Worm (Caenorhabditis elegans): ENCODE data around the gene C02H6.1.

ce11 chrV:7361673-7362072, 28.0 kb downstream of the C02H6.1 start, which contains the start of gene cyp-35A1:
- no peak for TF ChIP-seq bed-3 (GFP tag; optimal IDR thresholded peaks at IDR 0.05)
- no peak for TF ChIP-seq elt-1 (tag; optimal IDR thresholded peaks at IDR 0.05; ENCODE audit: borderline replicate concordance, insufficient read depth)
- no peak for TF ChIP-seq pha-4 (tag; optimal IDR thresholded peaks at IDR 0.05)
- TF ChIP-seq lin-32 (GFP tag; optimal IDR thresholded peaks at IDR 0.05): no peak
- TF ChIP-seq nhr-28 (tag; optimal IDR thresholded peaks at IDR 0.05): no peak
- TF ChIP-seq ces-1 (GFP tag; optimal IDR thresholded peaks at IDR 0.05): no peak
- TF ChIP-seq ztf-11 (tag; optimal IDR thresholded peaks at IDR 0.05): no peak
